Fruit fly (Drosophila melanogaster) whole organism, embryonic: ENCODE measurements around the gene Exo70.

ENCODE experiments used
- Atf-2 ChIP-seq: fragments of 200-800 bp; sonication (Bioruptor generic); optimal IDR thresholded peaks from 2 replicates; lab custom pipeline; 2016; ENCODE audit warnings: missing biosample characterization, missing genetic modification characterization
- BEAF-32 ChIP-seq: fragments of 200-800 bp; sonication (Bioruptor generic); optimal IDR thresholded peaks from 3 replicates; lab custom pipeline; 2017; ENCODE audit warnings: missing biosample characterization, missing genetic modification characterization, mild to moderate bottlenecking, moderate library complexity, missing genetic modification reagents
- CG11560 ChIP-seq: fragments of 200-800 bp; sonication (Bioruptor generic); IDR thresholded peaks from 3 replicates; pipeline ENCODE4 v1.3.6; 2022; ENCODE audit warnings: missing biosample characterization, missing genetic modification characterization
- CG12236 ChIP-seq: fragments of 200-800 bp; sonication (Bioruptor generic); optimal IDR thresholded peaks from 2 replicates; lab custom pipeline; 2016; ENCODE audit warnings: missing biosample characterization, missing genetic modification characterization
- CG15514 ChIP-seq: fragments of 200-800 bp; sonication (Bioruptor generic); optimal IDR thresholded peaks from 3 replicates; lab custom pipeline; 2017; ENCODE audit warnings: missing biosample characterization, missing genetic modification characterization, mild to moderate bottlenecking, moderate library complexity, missing genetic modification reagents
- CG1602 ChIP-seq: fragments of 200-800 bp; sonication (Bioruptor generic); optimal IDR thresholded peaks from 3 replicates; lab custom pipeline; 2016; ENCODE audit warnings: missing biosample characterization, missing genetic modification characterization
- CG16779 ChIP-seq: fragments of 200-800 bp; sonication (Bioruptor generic); IDR thresholded peaks from 2 replicates; pipeline ENCODE4 v1.3.6; 2022; ENCODE audit warnings: missing biosample characterization, missing genetic modification characterization
- CG16815 ChIP-seq: fragments of 200-800 bp; sonication (Bioruptor generic); optimal IDR thresholded peaks from 3 replicates; lab custom pipeline; 2017; ENCODE audit warnings: missing biosample characterization, mild to moderate bottlenecking, missing genetic modification characterization
- CG18599 ChIP-seq: fragments of 200-800 bp; sonication (Bioruptor generic); optimal IDR thresholded peaks from 3 replicates; lab custom pipeline; 2017; ENCODE audit warnings: missing biosample characterization, missing genetic modification characterization, mild to moderate bottlenecking, moderate library complexity, missing genetic modification reagents
- CG31224 ChIP-seq: fragments of 200-800 bp; sonication (Bioruptor generic); IDR thresholded peaks from 2 replicates; pipeline ENCODE4 v1.3.6; 2022; ENCODE audit warnings: missing biosample characterization, missing genetic modification characterization
- CG3407 ChIP-seq: fragments of 200-800 bp; sonication (Bioruptor generic); optimal IDR thresholded peaks from 2 replicates; lab custom pipeline; 2018; ENCODE audit warnings: missing biosample characterization, mild to moderate bottlenecking, missing genetic modification characterization
- CG6175 ChIP-seq: fragments of 200-800 bp; sonication (Bioruptor generic); IDR thresholded peaks from 3 replicates; pipeline ENCODE4 v1.3.6; 2022; ENCODE audit warnings: missing biosample characterization, missing genetic modification characterization
- CG7745 ChIP-seq: fragments of 200-800 bp; sonication (Bioruptor generic); optimal IDR thresholded peaks from 2 replicates; lab custom pipeline; 2018; ENCODE audit warnings: missing biosample characterization, mild to moderate bottlenecking, missing genetic modification characterization, moderate library complexity
- CG7928 ChIP-seq: fragments of 200-800 bp; sonication (Bioruptor generic); optimal IDR thresholded peaks from 2 replicates; lab custom pipeline; 2017; ENCODE audit warnings: missing biosample characterization, mild to moderate bottlenecking, missing genetic modification characterization
- CG8290 ChIP-seq, 3 experiments: fragments of 200-800 bp; sonication (Bioruptor generic); optimal IDR thresholded peaks; 2 replicates each; lab custom pipeline; 2016 to 2019; ENCODE audit warnings: missing biosample characterization in 3 of 3, missing genetic modification characterization in 3 of 3, mild to moderate bottlenecking in 2 of 3, moderate library complexity in 1 of 3
- CG9797 ChIP-seq: fragments of 200-800 bp; sonication (Bioruptor generic); optimal IDR thresholded peaks from 3 replicates; lab custom pipeline; 2018; ENCODE audit warnings: missing biosample characterization, mild to moderate bottlenecking, missing genetic modification characterization
- CG9817 ChIP-seq: fragments of 200-800 bp; sonication (Bioruptor generic); optimal IDR thresholded peaks from 2 replicates; lab custom pipeline; 2018; ENCODE audit warnings: missing biosample characterization, mild to moderate bottlenecking, missing genetic modification characterization, moderate library complexity
- Camta ChIP-seq: fragments of 200-800 bp; sonication (Bioruptor generic); optimal IDR thresholded peaks from 2 replicates; lab custom pipeline; 2016; ENCODE audit warnings: missing biosample characterization, missing genetic modification characterization
- E2f1 ChIP-seq: fragments of 200-800 bp; sonication (Bioruptor generic); IDR thresholded peaks from 2 replicates; pipeline ENCODE4 v1.3.6; 2022; ENCODE audit warnings: missing biosample characterization, missing genetic modification characterization
- GATAe ChIP-seq: fragments of 200-800 bp; sonication (Bioruptor generic); conservative IDR thresholded peaks from 2 replicates; pipeline ENCODE4 v1.3.6; 2022; ENCODE audit warnings: missing biosample characterization, missing genetic modification characterization
- Gug ChIP-seq: fragments of 200-800 bp; sonication (Bioruptor generic); IDR thresholded peaks from 4 replicates; pipeline ENCODE4 v1.3.6; 2022; ENCODE audit warnings: missing biosample characterization, missing genetic modification characterization
- HHEX ChIP-seq: fragments of 200-800 bp; sonication (Bioruptor generic); optimal IDR thresholded peaks from 3 replicates; lab custom pipeline; 2017; ENCODE audit warnings: missing biosample characterization, mild to moderate bottlenecking, missing genetic modification characterization, missing genetic modification reagents
- MBD-R2 ChIP-seq: fragments of 200-800 bp; sonication (Bioruptor generic); IDR thresholded peaks from 2 replicates; pipeline ENCODE4 v1.3.6; 2022; ENCODE audit warnings: missing biosample characterization, missing genetic modification characterization
- Nf-YC ChIP-seq: fragments of 200-800 bp; optimal IDR thresholded peaks from 3 replicates; lab custom pipeline; 2019; ENCODE audit warnings: missing biosample characterization, mild to moderate bottlenecking, missing genetic modification characterization, moderate library complexity
- NfI ChIP-seq: fragments of 200-800 bp; sonication (Bioruptor generic); optimal IDR thresholded peaks from 3 replicates; lab custom pipeline; 2018; ENCODE audit warnings: missing biosample characterization, mild to moderate bottlenecking, missing genetic modification characterization, moderate library complexity
- PHDP ChIP-seq: fragments of 200-800 bp; sonication (Bioruptor generic); optimal IDR thresholded peaks from 3 replicates; lab custom pipeline; 2018; ENCODE audit warnings: missing biosample characterization, mild to moderate bottlenecking, missing genetic modification characterization, moderate library complexity
- Scr ChIP-seq: fragments of 200-800 bp; sonication (Bioruptor generic); IDR thresholded peaks from 2 replicates; pipeline ENCODE4 v1.3.6; 2022; ENCODE audit warnings: missing biosample characterization, missing genetic modification characterization; ENCODE audit not compliant: partially characterized antibody
- Side ChIP-seq: fragments of 200-800 bp; sonication (Bioruptor generic); optimal IDR thresholded peaks from 2 replicates; lab custom pipeline; 2016; ENCODE audit warnings: missing biosample characterization, missing genetic modification characterization
- az2 ChIP-seq: fragments of 200-800 bp; sonication (Bioruptor generic); optimal IDR thresholded peaks from 3 replicates; lab custom pipeline; 2016; ENCODE audit warnings: missing biosample characterization, missing genetic modification characterization
- bab2 ChIP-seq: fragments of 200-800 bp; sonication (Bioruptor generic); optimal IDR thresholded peaks from 2 replicates; lab custom pipeline; 2016; ENCODE audit warnings: missing biosample characterization, missing genetic modification characterization
- bcd ChIP-seq: fragments of 200-800 bp; sonication (Bioruptor generic); optimal IDR thresholded peaks from 2 replicates; lab custom pipeline; 2017; ENCODE audit warnings: missing biosample characterization, mild to moderate bottlenecking, missing genetic modification characterization
- cad ChIP-seq: fragments of >200 bp; optimal IDR thresholded peaks from 2 replicates; lab custom pipeline; 2017; ENCODE audit warnings: missing biosample characterization, missing genetic modification characterization
- crp ChIP-seq, 2 experiments: fragments of 200-800 bp; sonication (Bioruptor generic); optimal IDR thresholded peaks; 2 replicates in 1 of 2; 3 replicates in 1 of 2; lab custom pipeline; 2017; ENCODE audit warnings: missing biosample characterization in 2 of 2, missing genetic modification characterization in 2 of 2, mild to moderate bottlenecking in 1 of 2, moderate library complexity in 1 of 2
- disco-r ChIP-seq: fragments of 200-800 bp; sonication (Bioruptor generic); optimal IDR thresholded peaks from 2 replicates; lab custom pipeline; 2016; ENCODE audit warnings: missing biosample characterization, missing genetic modification characterization
- dysf ChIP-seq: fragments of 200-800 bp; sonication (Bioruptor generic); IDR thresholded peaks from 3 replicates; pipeline ENCODE4 v1.3.6; 2022; ENCODE audit warnings: missing biosample characterization, missing genetic modification characterization
- en ChIP-seq: fragments of 200-800 bp; sonication (Bioruptor generic); optimal IDR thresholded peaks from 2 replicates; lab custom pipeline; 2016; ENCODE audit warnings: missing biosample characterization, missing genetic modification characterization
- ewg ChIP-seq: fragments of 200-800 bp; sonication (Bioruptor generic); optimal IDR thresholded peaks from 3 replicates; lab custom pipeline; 2017; ENCODE audit warnings: mild to moderate bottlenecking, missing biosample characterization, missing genetic modification reagents, missing genetic modification characterization
- exex ChIP-seq: fragments of 200-800 bp; sonication (Bioruptor generic); optimal IDR thresholded peaks from 4 replicates; lab custom pipeline; 2018; ENCODE audit warnings: missing biosample characterization, mild to moderate bottlenecking, missing genetic modification characterization, moderate library complexity
- eyg ChIP-seq: fragments of 200-800 bp; sonication (Bioruptor generic); optimal IDR thresholded peaks from 3 replicates; lab custom pipeline; 2016; ENCODE audit warnings: missing biosample characterization, missing genetic modification characterization
- gce ChIP-seq: fragments of 200-800 bp; sonication (Bioruptor generic); IDR thresholded peaks from 3 replicates; pipeline ENCODE4 v1.3.6; 2022; ENCODE audit warnings: missing biosample characterization, missing genetic modification characterization
- jumu ChIP-seq: fragments of 200-800 bp; sonication (Bioruptor generic); optimal IDR thresholded peaks from 3 replicates; lab custom pipeline; 2016; ENCODE audit warnings: missing biosample characterization, missing genetic modification characterization
- lilli ChIP-seq: fragments of 200-800 bp; sonication (Bioruptor generic); optimal IDR thresholded peaks from 3 replicates; lab custom pipeline; 2016; ENCODE audit warnings: missing biosample characterization, missing genetic modification characterization
- otp ChIP-seq: fragments of 200-800 bp; sonication (Bioruptor generic); IDR thresholded peaks from 3 replicates; pipeline ENCODE4, ENCODE4 v1.3.6; 2022; ENCODE audit warnings: missing biosample characterization, missing genetic modification characterization
- pros ChIP-seq: fragments of 200-800 bp; sonication (Bioruptor generic); optimal IDR thresholded peaks from 3 replicates; lab custom pipeline; 2019; ENCODE audit warnings: missing biosample characterization, mild to moderate bottlenecking, missing genetic modification characterization, moderate library complexity
- pzg ChIP-seq: fragments of 200-800 bp; sonication (Bioruptor generic); optimal IDR thresholded peaks from 3 replicates; lab custom pipeline; 2018; ENCODE audit warnings: missing biosample characterization, mild to moderate bottlenecking, missing genetic modification characterization, moderate library complexity
- twi ChIP-seq: fragments of 200-800 bp; optimal IDR thresholded peaks from 2 replicates; lab custom pipeline; 2019; ENCODE audit warnings: missing biosample characterization, mild to moderate bottlenecking, missing genetic modification characterization, moderate library complexity
- unpg ChIP-seq: fragments of 200-800 bp; sonication (Bioruptor generic); optimal IDR thresholded peaks from 3 replicates; lab custom pipeline; 2018; ENCODE audit warnings: missing biosample characterization, mild to moderate bottlenecking, missing genetic modification characterization, moderate library complexity

The Exo70 gene

dm6 chr3L:8441745-8442575 lies 30.3 kb downstream of the Exo70 start, which contains the start of gene Unr (continued):
- TF ChIP-seq CG8290 (GFP tag; optimal IDR thresholded peaks at IDR 0.05; lab: Kevin White, UChicago) (peak; percentile 69), CG8290 (tag; optimal IDR thresholded peaks at IDR 0.05; lab: Kevin White, UChicago) (peak in 1 of 2 experiments; percentile 89), CG9817 (peak; percentile 74), az2 (GFP tag; lab: Kevin White, UChicago) (peak; percentile 86), Nf-YC (peak; percentile 60), eyg (GFP tag; lab: Kevin White, UChicago) (peak; percentile 53), HHEX (GFP tag; lab: Kevin White, UChicago) (peak; percentile 73), exex (peak; percentile 34), bcd (GFP tag; lab: Kevin White, UChicago) (peak; percentile 75), BEAF-32 (peak; percentile 37), Gug (GFP tag; lab: Robert Waterston, UW) (peak; percentile 95), Side (GFP tag; lab: Kevin White, UChicago) (peak; percentile 71), E2f1 (GFP tag; lab: Robert Waterston, UW) (peak; percentile 75; the same call in 1 of the 2 replicates), crp (GFP tag; optimal IDR thresholded peaks at IDR 0.05; lab: Kevin White, UChicago) (peak in 1 of 2 experiments; percentile 58), CG18599 (GFP tag; lab: Kevin White, UChicago) (peak; percentile 84), CG3407 (GFP tag; lab: Kevin White, UChicago) (peak; percentile 59), ewg (GFP tag; lab: Kevin White, UChicago) (peak; percentile 67), Atf-2 (GFP tag; lab: Kevin White, UChicago) (peak; percentile 73), disco-r (GFP tag; lab: Kevin White, UChicago) (peak; percentile 63), Scr (GFP tag; lab: Robert Waterston, UW) (no peak), CG12236 (peak; percentile 32), bab2 (GFP tag; lab: Kevin White, UChicago) (peak; percentile 88), pzg (GFP tag; lab: Kevin White, UChicago) (peak; percentile 75), NfI (peak; percentile 84), jumu (GFP tag; lab: Kevin White, UChicago) (peak; percentile 81), gce (GFP tag; lab: Robert Waterston, UW) (peak; percentile 74; the same call in 2 of the 3 replicates), CG1602 (GFP tag; lab: Kevin White, UChicago) (peak; percentile 74), unpg (GFP tag; lab: Kevin White, UChicago) (peak; percentile 75), CG6175 (GFP tag; lab: Robert Waterston, UW) (peak; percentile 78; the same call in 2 of the 3 replicates), GATAe (GFP tag; lab: Robert Waterston, UW) (no peak), Camta (GFP tag; lab: Kevin White, UChicago) (peak; percentile 63), otp (no peak; the same call in 2 of the 3 replicates), pros (no peak), CG11560 (tag; lab: Robert Waterston, UW) (no peak), PHDP (tag; lab: Kevin White, UChicago) (peak; percentile 71), lilli (GFP tag; lab: Kevin White, UChicago) (peak; percentile 88), CG7745 (tag; lab: Kevin White, UChicago) (no peak), CG9797 (GFP tag; lab: Kevin White, UChicago) (peak; percentile 25), cad (GFP tag; lab: Kevin White, UChicago) (no peak), MBD-R2 (GFP tag; lab: Robert Waterston, UW) (peak; percentile 77), en (GFP tag; lab: Kevin White, UChicago) (peak; percentile 18), CG16779 (GFP tag; lab: Robert Waterston, UW) (peak; percentile 83), CG16815 (GFP tag; lab: Kevin White, UChicago) (peak; percentile 42), CG7928 (peak; percentile 29), CG31224 (GFP tag; lab: Robert Waterston, UW) (peak; percentile 66), dysf (GFP tag; lab: Robert Waterston, UW) (peak; percentile 81), twi (tag; lab: Kevin White, UChicago) (peak; percentile 52), CG15514 (peak; percentile 77)
